Worm (Caenorhabditis elegans): Measurements from ENCODE around the gene C25F9.16.

DNA sequence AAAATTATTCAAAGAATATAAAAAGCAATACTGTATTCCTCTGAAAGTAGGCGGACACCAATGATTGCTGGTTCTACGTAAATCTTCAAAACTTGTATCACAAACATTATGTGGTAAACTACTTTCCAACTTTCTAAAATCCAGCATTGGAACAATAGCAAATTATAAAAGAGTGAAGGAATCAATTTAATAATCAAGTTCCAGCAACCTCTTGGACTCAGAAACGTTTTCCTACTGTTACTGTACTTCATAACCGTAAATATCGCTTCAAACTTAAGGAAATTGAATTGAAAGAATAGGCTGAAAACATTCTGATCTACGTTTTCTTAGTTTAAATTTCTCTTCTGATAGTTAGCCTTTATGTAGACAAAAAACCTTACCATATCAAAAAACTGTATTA is 30.6 kb upstream of the C25F9.16 start:
- TF ChIP-seq snpc-4 (tag; optimal IDR thresholded peaks at IDR 0.05) (no peak), nhr-12 (tag; optimal IDR thresholded peaks at IDR 0.05) (no peak), ztf-4 (tag; optimal IDR thresholded peaks at IDR 0.05) (no peak), skn-1 (tag; optimal IDR thresholded peaks at IDR 0.05) (no peak), nhr-23 (tag; optimal IDR thresholded peaks at IDR 0.05) (no peak), nfya-1 (tag; optimal IDR thresholded peaks at IDR 0.05; ENCODE audit: insufficient read depth) (no peak), nhr-67 (tag; optimal IDR thresholded peaks at IDR 0.05) (no peak), fkh-10 (GFP tag; optimal IDR thresholded peaks at IDR 0.05) (no peak), fos-1 (tag; optimal IDR thresholded peaks at IDR 0.05) (no peak)

Measured in whole organism, L3 larva.